Worm (Caenorhabditis elegans) whole organism, young adult: Measurements from ENCODE around the gene F35F10.1.

Source experiments
- Y53G8AR.9 ChIP-seq: fragments of 200-800 bp; sonication (Bioruptor generic); conservative IDR thresholded peaks from 2 replicates; pipeline ENCODE4 v1.3.6; 2022; ENCODE audit warnings: missing genetic modification reagents, missing genetic modification characterization, missing compliant biosample characterization
- madf-10 ChIP-seq: sonication (generic microtip); optimal IDR thresholded peaks from 2 replicates; lab custom pipeline; 2016; ENCODE audit warnings: mild to moderate bottlenecking, missing genetic modification characterization, missing compliant biosample characterization
- nhr-90 ChIP-seq: sonication (generic microtip); optimal IDR thresholded peaks from 2 replicates; lab custom pipeline; 2016; ENCODE audit warnings: missing genotype, mild to moderate bottlenecking, missing genetic modification characterization, missing compliant biosample characterization

DNA sequence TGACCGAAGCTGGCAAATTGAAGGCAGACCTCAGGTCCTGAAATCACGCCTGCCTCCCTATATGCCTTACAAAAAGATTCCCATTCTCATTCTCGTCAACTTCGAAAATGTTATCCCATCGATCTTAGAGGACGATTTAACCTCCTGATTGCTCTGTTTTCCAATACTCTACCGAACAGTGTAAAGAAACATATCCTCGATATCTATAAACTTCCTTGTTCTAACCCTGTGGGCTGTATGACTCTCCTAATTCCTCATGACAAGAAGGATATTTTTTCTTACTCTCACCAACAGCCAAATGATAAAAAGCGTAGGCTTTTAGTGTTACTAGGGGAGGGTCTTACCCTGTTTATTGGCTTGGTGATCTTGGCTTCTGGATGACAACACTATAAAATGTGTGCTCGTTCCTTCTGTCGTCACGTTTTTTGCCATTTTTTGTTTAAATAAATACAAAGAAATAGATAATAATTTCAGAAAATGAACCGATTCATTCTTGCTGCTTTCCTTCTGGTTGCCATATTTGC, 42.5 kb upstream of the F35F10.1 start, which contains the start of gene T28A11.4:
- TF ChIP-seq Y53G8AR.9 (GFP tag; lab: Robert Waterston, UW) (no peak), madf-10 (no peak), nhr-90 (no peak)
